Worm (Caenorhabditis elegans) whole organism, L3 larva: ENCODE results near the gene C33C12.7.
A peak's percentile ranks its signal among the peaks of the same experiment; 100 is the strongest.

Experiments
- aly-2 ChIP-seq: fragments of 150-350 bp; optimal IDR thresholded peaks from 2 replicates; lab custom pipeline; 2014; ENCODE audit warnings: missing biosample characterization, missing genetic modification characterization
- ama-1 ChIP-seq: fragments of 150-350 bp; optimal IDR thresholded peaks from 2 replicates; lab custom pipeline; 2018
- ceh-16 ChIP-seq: sonication (generic microtip); optimal IDR thresholded peaks from 2 replicates; lab custom pipeline; 2017; ENCODE audit warnings: missing biosample characterization, missing genetic modification characterization
- ceh-28 ChIP-seq: fragments of 150-350 bp; optimal IDR thresholded peaks from 2 replicates; lab custom pipeline; 2014; ENCODE audit warnings: missing biosample characterization, missing genetic modification reagents, missing genetic modification characterization
- ceh-82 ChIP-seq: fragments of 150-350 bp; optimal IDR thresholded peaks from 2 replicates; lab custom pipeline; 2014; ENCODE audit warnings: missing biosample characterization, missing genetic modification characterization
- ceh-9 ChIP-seq: sonication (generic microtip); optimal IDR thresholded peaks from 2 replicates; lab custom pipeline; 2018; ENCODE audit warnings: missing biosample characterization, missing genetic modification characterization
- daf-12 ChIP-seq: fragments of 150-350 bp; optimal IDR thresholded peaks from 2 replicates; lab custom pipeline; 2014; ENCODE audit warnings: missing biosample characterization, missing genetic modification reagents, missing genetic modification characterization
- egl-5 ChIP-seq: fragments of 150-350 bp; optimal IDR thresholded peaks from 2 replicates; lab custom pipeline; 2017; ENCODE audit warnings: missing biosample characterization, missing genetic modification reagents, missing genetic modification characterization, inconsistent platforms
- elt-1 ChIP-seq: fragments of 150-350 bp; optimal IDR thresholded peaks from 2 replicates; lab custom pipeline; 2014; ENCODE audit warnings: missing biosample characterization, missing genetic modification characterization
- elt-2 ChIP-seq: sonication (generic microtip); optimal IDR thresholded peaks from 2 replicates; lab custom pipeline; 2016; ENCODE audit warnings: missing genetic modification reagents, mild to moderate bottlenecking, missing genetic modification characterization, missing compliant biosample characterization
- elt-3 ChIP-seq, 3 experiments: fragments of 150-350 bp in 1 of 3; sonication (generic microtip) in 2 of 3; optimal IDR thresholded peaks; 2 replicates in 2 of 3; 4 replicates in 1 of 3; lab custom pipeline; 2014 to 2017; ENCODE audit warnings: missing biosample characterization in 3 of 3, missing genetic modification characterization in 3 of 3
- eor-1 ChIP-seq, 2 experiments: fragments of 150-350 bp; optimal IDR thresholded peaks; 2 replicates each; lab custom pipeline; 2014 to 2018; ENCODE audit warnings: missing biosample characterization in 2 of 2, missing genetic modification characterization in 2 of 2
- fkh-10 ChIP-seq: sonication (generic microtip); optimal IDR thresholded peaks from 2 replicates; lab custom pipeline; 2017; ENCODE audit warnings: missing biosample characterization, missing genetic modification reagents, missing genetic modification characterization
- fkh-2 ChIP-seq: fragments of 150-350 bp; optimal IDR thresholded peaks from 2 replicates; lab custom pipeline; 2014; ENCODE audit warnings: missing biosample characterization, missing genetic modification reagents, missing genetic modification characterization
- fos-1 ChIP-seq: fragments of 150-350 bp; optimal IDR thresholded peaks from 2 replicates; lab custom pipeline; 2014; ENCODE audit warnings: missing biosample characterization, missing genetic modification characterization
- hmg-11 ChIP-seq: sonication (generic microtip); optimal IDR thresholded peaks from 2 replicates; lab custom pipeline; 2016; ENCODE audit warnings: missing genetic modification characterization, missing compliant biosample characterization
- lin-15B ChIP-seq: fragments of 150-350 bp; optimal IDR thresholded peaks from 2 replicates; lab custom pipeline; 2014; ENCODE audit warnings: missing biosample characterization, missing genetic modification characterization
- lin-39 ChIP-seq: fragments of 150-350 bp; optimal IDR thresholded peaks from 2 replicates; lab custom pipeline; 2018; ENCODE audit warnings: missing biosample characterization, missing genetic modification reagents, missing genetic modification characterization
- lsy-12 ChIP-seq: sonication (generic microtip); optimal IDR thresholded peaks from 2 replicates; lab custom pipeline; 2016; ENCODE audit warnings: mild to moderate bottlenecking, missing genetic modification characterization, missing compliant biosample characterization
- mdl-1 ChIP-seq: fragments of 150-350 bp; optimal IDR thresholded peaks from 2 replicates; lab custom pipeline; 2014; ENCODE audit warnings: missing biosample characterization, missing genetic modification characterization
- mml-1 ChIP-seq: fragments of 150-350 bp; sonication (generic microtip); optimal IDR thresholded peaks from 3 replicates; lab custom pipeline; 2014; ENCODE audit warnings: missing biosample characterization, missing genetic modification characterization
- nfya-1 ChIP-seq: sonication (generic microtip); optimal IDR thresholded peaks from 2 replicates; lab custom pipeline; 2017; ENCODE audit warnings: missing genetic modification characterization, mild to moderate bottlenecking, missing compliant biosample characterization, antibody characterized with exemption, moderate library complexity; ENCODE audit not compliant: insufficient read depth
- nhr-12 ChIP-seq: fragments of 150-350 bp; optimal IDR thresholded peaks from 2 replicates; lab custom pipeline; 2014; ENCODE audit warnings: missing biosample characterization, missing genetic modification characterization
- nhr-23 ChIP-seq: fragments of 150-350 bp; optimal IDR thresholded peaks from 2 replicates; lab custom pipeline; 2014; ENCODE audit warnings: missing biosample characterization, missing genetic modification reagents, missing genetic modification characterization
- nhr-237 ChIP-seq: fragments of 150-350 bp; optimal IDR thresholded peaks from 2 replicates; lab custom pipeline; 2014; ENCODE audit warnings: missing biosample characterization, missing genetic modification characterization
- nhr-25 ChIP-seq: sonication (generic microtip); optimal IDR thresholded peaks from 2 replicates; lab custom pipeline; 2017; ENCODE audit warnings: missing biosample characterization, missing genetic modification characterization
- nhr-28 ChIP-seq: fragments of 150-350 bp; optimal IDR thresholded peaks from 2 replicates; lab custom pipeline; 2014; ENCODE audit warnings: missing biosample characterization, missing genetic modification characterization
- nhr-43 ChIP-seq: sonication (generic microtip); optimal IDR thresholded peaks from 2 replicates; lab custom pipeline; 2016; ENCODE audit warnings: mild to moderate bottlenecking, missing genetic modification characterization, missing compliant biosample characterization; ENCODE audit not compliant: poor library complexity, severe bottlenecking
- nhr-67 ChIP-seq: fragments of 150-350 bp; optimal IDR thresholded peaks from 2 replicates; lab custom pipeline; 2014; ENCODE audit warnings: missing biosample characterization, missing genetic modification characterization
- nhr-76 ChIP-seq: fragments of 150-350 bp; sonication (generic microtip); optimal IDR thresholded peaks from 5 replicates; lab custom pipeline; 2014; ENCODE audit warnings: missing biosample characterization, missing genetic modification characterization
- pha-4 ChIP-seq: fragments of 150-350 bp; optimal IDR thresholded peaks from 2 replicates; lab custom pipeline; 2014; ENCODE audit warnings: missing biosample characterization, missing genetic modification reagents, missing genetic modification characterization
- pqm-1 ChIP-seq: fragments of 150-350 bp; optimal IDR thresholded peaks from 2 replicates; lab custom pipeline; 2017; ENCODE audit warnings: missing biosample characterization, missing genetic modification characterization, inconsistent platforms
- sea-2 ChIP-seq: fragments of 150-350 bp; sonication (generic microtip); optimal IDR thresholded peaks from 4 replicates; lab custom pipeline; 2014; ENCODE audit warnings: missing biosample characterization, missing genetic modification reagents, missing genetic modification characterization
- skn-1 ChIP-seq: fragments of 150-350 bp; optimal IDR thresholded peaks from 2 replicates; lab custom pipeline; 2014; ENCODE audit warnings: missing biosample characterization, missing genetic modification characterization
- snpc-4 ChIP-seq: fragments of 150-350 bp; optimal IDR thresholded peaks from 2 replicates; lab custom pipeline; 2014; ENCODE audit warnings: missing biosample characterization, missing genetic modification characterization
- tbx-2 ChIP-seq: sonication (generic microtip); optimal IDR thresholded peaks from 2 replicates; lab custom pipeline; 2016; ENCODE audit warnings: mild to moderate bottlenecking, missing genetic modification characterization, missing compliant biosample characterization
- unc-39 ChIP-seq: sonication (generic microtip); optimal IDR thresholded peaks from 4 replicates; lab custom pipeline; 2017; ENCODE audit warnings: missing biosample characterization, missing genetic modification characterization
- unc-62 ChIP-seq: fragments of 150-350 bp; sonication (generic microtip); optimal IDR thresholded peaks from 4 replicates; lab custom pipeline; 2014; ENCODE audit warnings: missing biosample characterization, missing genetic modification reagents, missing genetic modification characterization
- zag-1 ChIP-seq: fragments of 150-350 bp; optimal IDR thresholded peaks from 2 replicates; lab custom pipeline; 2014; ENCODE audit warnings: missing biosample characterization, missing genetic modification characterization

C33C12.7 gene

DNA sequence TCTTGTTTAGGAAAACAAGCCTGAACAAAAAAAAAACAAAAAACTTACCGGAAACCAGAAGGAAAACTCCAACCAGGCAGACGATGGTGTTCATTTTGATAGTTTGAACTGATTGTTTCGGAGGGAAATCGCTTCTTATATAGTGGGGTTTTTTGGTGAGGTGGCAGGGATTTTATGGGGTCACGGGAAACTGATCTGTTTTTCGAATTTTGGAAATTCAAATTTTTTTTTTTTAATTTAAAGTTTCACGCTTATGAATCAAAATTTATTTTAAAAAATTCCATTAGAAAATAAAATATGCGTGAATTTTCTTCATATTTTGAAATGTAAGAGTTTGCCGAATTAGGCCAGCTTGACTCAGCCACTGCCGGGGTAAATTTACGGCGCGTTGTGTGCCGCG lies at the start of gene C33C12.7:
C33C12.7 (minus strand) TSS at position 101 of the 400 bp plus-strand sequence.
- no peak for TF ChIP-seq nhr-76
- no peak for TF ChIP-seq elt-3 (tag; optimal IDR thresholded peaks at IDR 0.05; lab: Kevin White, UChicago)
- TF ChIP-seq nhr-12 (tag; lab: Kevin White, UChicago), result no peak
- TF ChIP-seq ceh-82 (tag; lab: Kevin White, UChicago), result no peak
- no peak for TF ChIP-seq nhr-67 (tag; lab: Kevin White, UChicago)
- TF ChIP-seq mml-1 (tag; lab: Kevin White, UChicago), result no peak
- TF ChIP-seq elt-2 (tag; lab: Kevin White, UChicago), result no peak
- TF ChIP-seq eor-1 (tag; optimal IDR thresholded peaks at IDR 0.05; lab: Kevin White, UChicago), result no peak
- no peak for TF ChIP-seq nhr-237
- no peak for TF ChIP-seq pqm-1 (tag; lab: Kevin White, UChicago)
- no peak for TF ChIP-seq mdl-1 (tag; lab: Kevin White, UChicago)
- no peak for TF ChIP-seq fkh-2 (tag; lab: Kevin White, UChicago)
- TF ChIP-seq nhr-28 (tag; lab: Kevin White, UChicago), result no peak
- TF ChIP-seq hmg-11, result no peak
- no peak for TF ChIP-seq daf-12 (tag; lab: Kevin White, UChicago)
- TF ChIP-seq egl-5 (tag; lab: Kevin White, UChicago), result no peak
- no peak for TF ChIP-seq skn-1
- TF ChIP-seq nhr-23, result no peak
- no peak for TF ChIP-seq ama-1 (lab: Kevin White, UChicago)
- no peak for TF ChIP-seq fkh-10 (GFP tag; lab: Kevin White, UChicago)

DNA sequence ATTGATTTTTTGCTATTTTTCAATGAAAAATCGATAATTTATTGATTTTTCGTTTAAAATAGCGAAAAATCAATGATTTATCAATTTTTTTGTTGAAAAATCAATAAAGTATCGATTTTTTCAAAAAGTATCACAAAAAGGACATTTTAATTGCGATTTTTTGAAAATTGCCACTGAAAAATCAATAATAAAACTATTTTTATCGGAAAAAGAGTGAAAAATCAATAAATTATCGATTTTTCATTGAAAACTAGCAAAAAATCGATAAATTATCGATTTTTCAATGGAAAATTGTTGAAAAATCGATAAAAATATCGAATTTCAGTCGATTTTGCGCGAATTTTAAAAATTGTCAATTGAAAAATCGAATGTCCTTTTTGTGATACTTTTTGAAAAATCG lies 49.6 kb upstream of the C33C12.7 start:
- TF ChIP-seq ceh-28, result peak; percentile 85

DNA sequence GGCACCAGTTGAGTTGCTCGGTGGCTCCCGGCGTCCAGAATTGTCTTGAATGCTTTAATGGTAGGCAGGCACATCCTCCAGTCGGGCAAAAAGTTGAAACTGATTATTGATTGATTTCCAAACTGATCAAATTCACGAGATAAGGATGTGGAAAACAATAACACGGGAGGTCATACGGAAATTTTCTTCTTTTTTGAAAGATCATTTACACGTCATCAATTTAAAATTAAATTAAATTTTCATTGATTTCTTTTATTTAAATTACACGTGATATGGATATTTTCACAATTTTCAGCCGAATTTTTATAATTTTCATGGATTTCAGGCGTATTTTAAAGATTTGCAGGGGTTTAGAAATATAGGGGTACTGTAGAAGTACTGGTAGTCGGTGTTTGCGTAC lies 48.2 kb upstream of the C33C12.7 start, which contains the start of gene cbs-2:
cbs-2 (minus strand) TSS at position 101 of the 400 bp plus-strand sequence.
- TF ChIP-seq elt-1 (no peak), sea-2 (GFP tag; lab: Kevin White, UChicago) (no peak), nhr-23 (no peak), snpc-4 (tag; lab: Kevin White, UChicago) (no peak), lsy-12 (tag; lab: Kevin White, UChicago) (no peak), lin-15B (no peak), pha-4 (tag; lab: Kevin White, UChicago) (no peak), lin-39 (tag; lab: Kevin White, UChicago) (no peak)

DNA sequence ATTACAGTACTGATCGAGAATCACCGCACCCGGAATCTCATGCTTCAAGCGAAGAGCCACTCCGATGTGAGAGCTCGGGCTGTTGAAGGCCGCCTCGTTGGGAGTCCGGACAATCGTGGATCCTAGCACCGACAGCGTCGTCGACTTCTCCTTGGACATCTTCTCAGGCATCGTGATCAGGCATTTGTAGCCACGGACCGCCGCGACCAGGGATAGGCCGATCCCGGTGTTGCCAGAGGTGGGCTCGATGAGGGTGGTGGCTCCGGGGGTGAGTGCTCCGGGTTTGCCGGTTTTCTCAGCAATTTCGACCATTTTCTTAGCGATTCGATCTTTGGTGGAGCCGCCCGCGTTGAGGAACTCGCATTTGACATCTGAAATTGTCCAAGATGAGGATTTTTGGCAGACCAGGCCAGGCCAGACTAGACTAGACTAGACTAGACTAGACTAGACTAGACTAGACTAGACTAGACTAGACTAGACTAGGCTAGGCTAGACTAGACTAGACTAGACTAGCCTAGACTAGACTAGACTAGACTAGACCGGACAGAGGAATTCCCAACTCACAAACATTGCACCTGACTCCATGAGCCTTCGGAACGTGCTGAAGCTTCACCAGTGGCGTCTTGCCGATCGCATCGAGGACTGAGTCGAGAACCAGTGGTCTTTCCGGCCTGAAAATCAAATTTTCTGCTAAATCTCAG lies 46.1 kb upstream of the C33C12.7 start:
- TF ChIP-seq ceh-16 (no peak), nhr-67 (tag; lab: Kevin White, UChicago) (no peak), mdl-1 (tag; lab: Kevin White, UChicago) (no peak), nhr-43 (no peak), fkh-10 (GFP tag; lab: Kevin White, UChicago) (no peak), daf-12 (tag; lab: Kevin White, UChicago) (no peak), eor-1 (tag; optimal IDR thresholded peaks at IDR 0.05; lab: Kevin White, UChicago) (no peak), unc-39 (tag; lab: Kevin White, UChicago) (no peak), fos-1 (no peak), nhr-25 (tag; lab: Kevin White, UChicago) (no peak), aly-2 (no peak), pha-4 (tag; lab: Kevin White, UChicago) (no peak), tbx-2 (tag; lab: Kevin White, UChicago) (no peak), ceh-28 (no peak), unc-62 (GFP tag; lab: Kevin White, UChicago) (no peak), nhr-23 (no peak), nhr-237 (no peak), ama-1 (lab: Kevin White, UChicago) (no peak)

DNA sequence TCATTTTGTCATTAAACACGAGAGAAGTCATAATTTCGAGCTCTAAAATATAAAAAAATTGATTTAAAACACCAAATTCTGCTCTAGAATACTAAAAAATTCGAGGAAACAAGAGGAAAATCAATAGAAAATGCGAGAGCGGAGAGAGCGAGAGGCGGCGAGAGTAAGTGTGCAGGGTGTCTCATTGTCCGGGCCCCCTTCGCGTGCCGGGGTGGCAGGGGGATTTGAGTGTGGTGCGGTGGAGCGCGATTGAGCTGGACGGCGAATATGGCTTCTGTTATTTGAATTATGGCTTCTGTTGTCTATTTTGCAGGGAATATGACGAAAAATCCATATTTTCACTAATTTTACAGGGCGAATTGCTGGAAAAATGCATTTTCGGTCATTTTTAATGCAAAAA lies 44.6 kb upstream of the C33C12.7 start, which contains the start of gene Y59C2A.3:
Y59C2A.3 (minus strand) TSS at position 42 of the 400 bp plus-strand sequence.
- TF ChIP-seq egl-5 (tag; lab: Kevin White, UChicago) (no peak), unc-39 (tag; lab: Kevin White, UChicago) (no peak), sea-2 (GFP tag; lab: Kevin White, UChicago) (no peak), eor-1 (tag; optimal IDR thresholded peaks at IDR 0.05; lab: Kevin White, UChicago) (no peak), nhr-12 (tag; lab: Kevin White, UChicago) (no peak), pha-4 (tag; lab: Kevin White, UChicago) (peak; percentile 40), lin-39 (tag; lab: Kevin White, UChicago) (peak; percentile 83), hmg-11 (peak; percentile 61), fkh-10 (GFP tag; lab: Kevin White, UChicago) (no peak), nfya-1 (tag; lab: Kevin White, UChicago) (peak; percentile 68), elt-3 (tag; optimal IDR thresholded peaks at IDR 0.05; lab: Kevin White, UChicago) (no peak), aly-2 (no peak), lin-15B (peak; percentile 68), zag-1 (tag; lab: Kevin White, UChicago) (no peak), ceh-9 (tag; lab: Kevin White, UChicago) (no peak), pqm-1 (tag; lab: Kevin White, UChicago) (no peak), elt-2 (tag; lab: Kevin White, UChicago) (no peak), ceh-28 (no peak), elt-1 (no peak), snpc-4 (tag; lab: Kevin White, UChicago) (peak; percentile 56)
